Fruit fly (Drosophila melanogaster) whole organism, embryonic: ENCODE results near the gene Swip-1.

Source experiments
- Asciz ChIP-seq: fragments of 200-800 bp; sonication (Bioruptor generic); optimal IDR thresholded peaks from 2 replicates; lab custom pipeline; 2017; ENCODE audit warnings: missing biosample characterization, mild to moderate bottlenecking, missing genetic modification characterization, missing genetic modification reagents
- CG10431 ChIP-seq: fragments of 200-800 bp; sonication (Bioruptor generic); optimal IDR thresholded peaks from 3 replicates; lab custom pipeline; 2018; ENCODE audit warnings: missing biosample characterization, mild to moderate bottlenecking, missing genetic modification characterization
- CG12391 ChIP-seq: fragments of 200-800 bp; sonication (Bioruptor generic); optimal IDR thresholded peaks from 3 replicates; lab custom pipeline; 2018; ENCODE audit warnings: missing biosample characterization, mild to moderate bottlenecking, missing genetic modification characterization, moderate library complexity
- CG12769 ChIP-seq: fragments of 200-800 bp; sonication (Bioruptor generic); optimal IDR thresholded peaks from 2 replicates; lab custom pipeline; 2019; ENCODE audit warnings: missing biosample characterization, mild to moderate bottlenecking, missing genetic modification characterization, moderate library complexity
- CG13287 ChIP-seq: fragments of 200-800 bp; sonication (Bioruptor generic); IDR thresholded peaks from 2 replicates; pipeline ENCODE4 v1.3.6; 2022; ENCODE audit warnings: missing biosample characterization, missing genetic modification characterization; ENCODE audit not compliant: partially characterized antibody
- CG16815 ChIP-seq: fragments of 200-800 bp; sonication (Bioruptor generic); optimal IDR thresholded peaks from 3 replicates; lab custom pipeline; 2017; ENCODE audit warnings: missing biosample characterization, mild to moderate bottlenecking, missing genetic modification characterization
- CG17328 ChIP-seq: fragments of 200-800 bp; sonication (Bioruptor generic); IDR thresholded peaks from 2 replicates; pipeline ENCODE4 v1.3.6; 2022; ENCODE audit warnings: missing biosample characterization, missing genetic modification characterization
- CG17385 ChIP-seq: fragments of 200-800 bp; sonication (Bioruptor generic); optimal IDR thresholded peaks from 3 replicates; lab custom pipeline; 2018; ENCODE audit warnings: missing biosample characterization, mild to moderate bottlenecking, missing genetic modification characterization
- CG17802 ChIP-seq: fragments of 200-800 bp; sonication (Bioruptor generic); optimal IDR thresholded peaks from 2 replicates; lab custom pipeline; 2018; ENCODE audit warnings: missing biosample characterization, mild to moderate bottlenecking, missing genetic modification characterization, moderate library complexity
- CG18262 ChIP-seq: fragments of 200-800 bp; optimal IDR thresholded peaks from 3 replicates; lab custom pipeline; 2019; ENCODE audit warnings: missing biosample characterization, mild to moderate bottlenecking, missing genetic modification characterization, moderate library complexity
- CG18619 ChIP-seq: fragments of 200-800 bp; sonication (Bioruptor generic); optimal IDR thresholded peaks from 3 replicates; lab custom pipeline; 2017; ENCODE audit warnings: missing biosample characterization, mild to moderate bottlenecking, missing genetic modification characterization
- CG2712 ChIP-seq: fragments of 200-800 bp; optimal IDR thresholded peaks from 3 replicates; lab custom pipeline; 2019; ENCODE audit warnings: missing biosample characterization, mild to moderate bottlenecking, missing genetic modification characterization, moderate library complexity
- CG4617 ChIP-seq: fragments of 200-800 bp; sonication (Bioruptor generic); optimal IDR thresholded peaks from 3 replicates; lab custom pipeline; 2016; ENCODE audit warnings: missing biosample characterization, missing genetic modification characterization, borderline replicate concordance
- CG7987 ChIP-seq: fragments of 200-800 bp; sonication (Bioruptor generic); optimal IDR thresholded peaks from 2 replicates; lab custom pipeline; 2018; ENCODE audit warnings: missing biosample characterization, mild to moderate bottlenecking, missing genetic modification characterization, moderate library complexity
- CG8944 ChIP-seq: fragments of 200-800 bp; sonication (Bioruptor generic); optimal IDR thresholded peaks from 3 replicates; lab custom pipeline; 2016; ENCODE audit warnings: missing biosample characterization, missing genetic modification characterization
- CG9797 ChIP-seq: fragments of 200-800 bp; sonication (Bioruptor generic); optimal IDR thresholded peaks from 3 replicates; lab custom pipeline; 2018; ENCODE audit warnings: missing biosample characterization, mild to moderate bottlenecking, missing genetic modification characterization
- CG9876 ChIP-seq: fragments of 200-800 bp; sonication (Bioruptor generic); optimal IDR thresholded peaks from 2 replicates; lab custom pipeline; 2016; ENCODE audit warnings: missing biosample characterization, missing genetic modification characterization
- D19B ChIP-seq: fragments of 200-800 bp; sonication (Bioruptor generic); optimal IDR thresholded peaks from 2 replicates; lab custom pipeline; 2017; ENCODE audit warnings: missing biosample characterization, mild to moderate bottlenecking, missing genetic modification characterization
- HLH3B ChIP-seq: fragments of 200-800 bp; sonication (Bioruptor generic); IDR thresholded peaks from 2 replicates; pipeline ENCODE4 v1.3.6; 2022; ENCODE audit warnings: missing biosample characterization, missing genetic modification characterization
- Hand ChIP-seq: fragments of 200-800 bp; sonication (Bioruptor generic); optimal IDR thresholded peaks from 2 replicates; lab custom pipeline; 2017; ENCODE audit warnings: mild to moderate bottlenecking, missing biosample characterization, missing genetic modification reagents, missing genetic modification characterization
- Med ChIP-seq: fragments of 200-800 bp; sonication (Bioruptor generic); peaks from one replicate; lab custom pipeline; 2016; ENCODE audit warnings: missing biosample characterization, missing genetic modification characterization, mild to moderate bottlenecking, inconsistent platforms, moderate library complexity
- Neu2 ChIP-seq: fragments of 200-800 bp; sonication (Bioruptor generic); optimal IDR thresholded peaks from 3 replicates; lab custom pipeline; 2016; ENCODE audit warnings: missing biosample characterization, missing genetic modification characterization, borderline replicate concordance
- Optix ChIP-seq: fragments of 200-800 bp; sonication (Bioruptor generic); IDR thresholded peaks from 3 replicates; pipeline ENCODE4 v1.3.6; 2022; ENCODE audit warnings: missing biosample characterization, missing genetic modification characterization
- PHDP ChIP-seq: fragments of 200-800 bp; sonication (Bioruptor generic); optimal IDR thresholded peaks from 3 replicates; lab custom pipeline; 2018; ENCODE audit warnings: missing biosample characterization, mild to moderate bottlenecking, missing genetic modification characterization, moderate library complexity
- abd-A ChIP-seq: fragments of 200-800 bp; sonication (Bioruptor generic); optimal IDR thresholded peaks from 3 replicates; lab custom pipeline; 2019; ENCODE audit warnings: missing biosample characterization, mild to moderate bottlenecking, missing genetic modification characterization, moderate library complexity
- amos ChIP-seq: fragments of 200-800 bp; sonication (Bioruptor generic); IDR thresholded peaks from 2 replicates; pipeline ENCODE4 v1.3.6; 2022; ENCODE audit warnings: missing biosample characterization, missing genetic modification characterization; ENCODE audit not compliant: partially characterized antibody
- bab2 ChIP-seq: fragments of 200-800 bp; sonication (Bioruptor generic); optimal IDR thresholded peaks from 2 replicates; lab custom pipeline; 2016; ENCODE audit warnings: missing biosample characterization, missing genetic modification characterization
- ci ChIP-seq: fragments of 200-800 bp; sonication (Bioruptor generic); IDR thresholded peaks from 3 replicates; pipeline ENCODE4 v1.3.6; 2022; ENCODE audit warnings: missing biosample characterization, missing genetic modification characterization
- crc ChIP-seq: fragments of 200-800 bp; sonication (Bioruptor generic); optimal IDR thresholded peaks from 2 replicates; lab custom pipeline; 2016; ENCODE audit warnings: missing biosample characterization, missing genetic modification characterization
- crp ChIP-seq, 2 experiments: fragments of 200-800 bp; sonication (Bioruptor generic); optimal IDR thresholded peaks; 2 replicates in 1 of 2; 3 replicates in 1 of 2; lab custom pipeline; 2017; ENCODE audit warnings: missing biosample characterization in 2 of 2, missing genetic modification characterization in 2 of 2, mild to moderate bottlenecking in 1 of 2, moderate library complexity in 1 of 2
- dysf ChIP-seq: fragments of 200-800 bp; sonication (Bioruptor generic); IDR thresholded peaks from 3 replicates; pipeline ENCODE4 v1.3.6; 2022; ENCODE audit warnings: missing biosample characterization, missing genetic modification characterization
- exex ChIP-seq: fragments of 200-800 bp; sonication (Bioruptor generic); optimal IDR thresholded peaks from 4 replicates; lab custom pipeline; 2018; ENCODE audit warnings: missing biosample characterization, mild to moderate bottlenecking, missing genetic modification characterization, moderate library complexity
- gsb ChIP-seq: fragments of 200-800 bp; sonication (Bioruptor generic); IDR thresholded peaks from 2 replicates; pipeline ENCODE4 v1.3.6; 2022; ENCODE audit warnings: missing biosample characterization, missing genetic modification characterization
- ind ChIP-seq: fragments of 200-800 bp; sonication (Bioruptor generic); optimal IDR thresholded peaks from 3 replicates; lab custom pipeline; 2016; ENCODE audit warnings: missing biosample characterization, missing genetic modification characterization
- kay ChIP-seq: fragments of 200-800 bp; sonication (Bioruptor generic); optimal IDR thresholded peaks from 2 replicates; lab custom pipeline; 2016; ENCODE audit warnings: missing biosample characterization, missing genetic modification characterization
- knrl ChIP-seq: fragments of 200-800 bp; sonication (Bioruptor generic); IDR thresholded peaks from 3 replicates; pipeline ENCODE4 v1.3.6; 2022; ENCODE audit warnings: missing biosample characterization, missing genetic modification characterization; ENCODE audit not compliant: partially characterized antibody
- lilli ChIP-seq: fragments of 200-800 bp; sonication (Bioruptor generic); optimal IDR thresholded peaks from 3 replicates; lab custom pipeline; 2016; ENCODE audit warnings: missing biosample characterization, missing genetic modification characterization
- nerfin-1 ChIP-seq: fragments of 200-800 bp; sonication (Bioruptor generic); optimal IDR thresholded peaks from 3 replicates; lab custom pipeline; 2019; ENCODE audit warnings: missing biosample characterization, mild to moderate bottlenecking, missing genetic modification characterization, moderate library complexity
- oc ChIP-seq: fragments of 200-800 bp; sonication (Bioruptor generic); optimal IDR thresholded peaks from 2 replicates; lab custom pipeline; 2018; ENCODE audit warnings: missing biosample characterization, mild to moderate bottlenecking, missing genetic modification characterization, moderate library complexity
- pan ChIP-seq, 4 experiments: fragments of >200 bp in 3 of 4; fragments of 200-800 bp in 1 of 4; sonication (Bioruptor generic) in 1 of 4; optimal IDR thresholded peaks in 3 of 4; IDR thresholded peaks in 1 of 4; 2 replicates each; pipeline versions ENCODE4 v1.3.6 to Lab custom; 2017 to 2022; ENCODE audit warnings: missing biosample characterization in 2 of 4, missing genetic modification characterization in 2 of 4, mixed read lengths in 1 of 4
- peb ChIP-seq: fragments of 200-800 bp; sonication (Bioruptor generic); IDR thresholded peaks from 2 replicates; pipeline ENCODE4 v1.3.6; 2022; ENCODE audit warnings: missing biosample characterization, missing genetic modification characterization
- pros ChIP-seq: fragments of 200-800 bp; sonication (Bioruptor generic); optimal IDR thresholded peaks from 3 replicates; lab custom pipeline; 2019; ENCODE audit warnings: missing biosample characterization, mild to moderate bottlenecking, missing genetic modification characterization, moderate library complexity
- rib ChIP-seq: fragments of 200-800 bp; sonication (Bioruptor generic); IDR thresholded peaks from 2 replicates; pipeline ENCODE4 v1.3.6; 2022; ENCODE audit warnings: missing biosample characterization, missing genetic modification characterization
- sim ChIP-seq: fragments of 200-800 bp; sonication (Bioruptor generic); IDR thresholded peaks from 2 replicates; pipeline ENCODE4 v1.3.6; 2022; ENCODE audit warnings: missing biosample characterization, missing genetic modification characterization
- slou ChIP-seq: fragments of 200-800 bp; sonication (Bioruptor generic); optimal IDR thresholded peaks from 3 replicates; lab custom pipeline; 2016; ENCODE audit warnings: missing biosample characterization, missing genetic modification characterization
- sob ChIP-seq: fragments of 200-800 bp; sonication (Bioruptor generic); IDR thresholded peaks from 2 replicates; pipeline ENCODE4 v1.3.6; 2022; ENCODE audit warnings: missing biosample characterization, missing genetic modification characterization
- sug ChIP-seq: fragments of 200-800 bp; optimal IDR thresholded peaks from 2 replicates; lab custom pipeline; 2019; ENCODE audit warnings: missing biosample characterization, mild to moderate bottlenecking, missing genetic modification characterization, moderate library complexity
- tx ChIP-seq: fragments of 200-800 bp; sonication (Bioruptor generic); optimal IDR thresholded peaks from 2 replicates; lab custom pipeline; 2016; ENCODE audit warnings: missing biosample characterization, missing genetic modification characterization
- zen2 ChIP-seq: fragments of 200-800 bp; sonication (Bioruptor generic); IDR thresholded peaks from 3 replicates; pipeline ENCODE4 v1.3.6; 2022; ENCODE audit warnings: missing biosample characterization, missing genetic modification characterization; ENCODE audit not compliant: partially characterized antibody
- zfh2 ChIP-seq: fragments of 200-800 bp; sonication (Bioruptor generic); optimal IDR thresholded peaks from 2 replicates; lab custom pipeline; 2016; ENCODE audit warnings: missing biosample characterization, missing genetic modification characterization

Gene Swip-1

dm6 chr2L:18957142-18957674, 29.9 kb downstream of the Swip-1 start, which contains the start of gene Bhmt (continued):
- peak; percentile 79 for TF ChIP-seq CG2712 (tag; lab: Kevin White, UChicago)
- TF ChIP-seq D19B = peak; percentile 53
- TF ChIP-seq zen2 (GFP tag; lab: Robert Waterston, UW) = no peak
- TF ChIP-seq PHDP = peak; percentile 80
- 0 out of 2 replicates have a peak, but pooled peaks have one; percentile 57 for TF ChIP-seq gsb (GFP tag; lab: Robert Waterston, UW)
- no peak for TF ChIP-seq CG4617 (GFP tag; lab: Kevin White, UChicago)
- TF ChIP-seq CG10431 = no peak
- peak; percentile 63 for TF ChIP-seq CG18619
- no peak for TF ChIP-seq Neu2 (GFP tag; lab: Kevin White, UChicago)
- no peak for TF ChIP-seq CG9876 (GFP tag; lab: Kevin White, UChicago)
- no peak for TF ChIP-seq CG9797 (GFP tag; lab: Kevin White, UChicago)
- no peak for TF ChIP-seq peb
- TF ChIP-seq bab2 = no peak
- no peak for TF ChIP-seq sim (GFP tag; lab: Robert Waterston, UW)
- TF ChIP-seq ind = peak; percentile 62
- TF ChIP-seq crc (GFP tag; lab: Kevin White, UChicago) = no peak
- TF ChIP-seq CG17385 (GFP tag; lab: Kevin White, UChicago) = peak; percentile 62
- no peak for TF ChIP-seq nerfin-1
- peak in 1 of 2 experiments; percentile 77 for TF ChIP-seq crp (GFP tag; optimal IDR thresholded peaks at IDR 0.05; lab: Kevin White, UChicago)
- peak; percentile 70 for TF ChIP-seq sob (GFP tag; lab: Robert Waterston, UW)
- TF ChIP-seq CG16815 = no peak
- TF ChIP-seq CG12391 (tag; lab: Kevin White, UChicago) = peak; percentile 65
- no peak for TF ChIP-seq CG17802 (tag; lab: Kevin White, UChicago)
- TF ChIP-seq pan (optimal IDR thresholded peaks at IDR 0.05; lab: Kevin White, UChicago) = no peak
- TF ChIP-seq pan (GFP tag; optimal IDR thresholded peaks at IDR 0.05 in 1 of 2, IDR thresholded peaks at IDR 0.05 in 1 of 2) = peak in 1 of 2 experiments; percentile 86
- TF ChIP-seq Asciz = peak; percentile 34
- no peak for TF ChIP-seq tx (GFP tag; lab: Kevin White, UChicago)
- no peak for TF ChIP-seq oc (tag; lab: Kevin White, UChicago)
- no peak for TF ChIP-seq abd-A (tag; lab: Kevin White, UChicago)
- TF ChIP-seq CG17328 (GFP tag; lab: Robert Waterston, UW) = peak; percentile 66
- peak; percentile 43 for TF ChIP-seq CG12769

DNA sequence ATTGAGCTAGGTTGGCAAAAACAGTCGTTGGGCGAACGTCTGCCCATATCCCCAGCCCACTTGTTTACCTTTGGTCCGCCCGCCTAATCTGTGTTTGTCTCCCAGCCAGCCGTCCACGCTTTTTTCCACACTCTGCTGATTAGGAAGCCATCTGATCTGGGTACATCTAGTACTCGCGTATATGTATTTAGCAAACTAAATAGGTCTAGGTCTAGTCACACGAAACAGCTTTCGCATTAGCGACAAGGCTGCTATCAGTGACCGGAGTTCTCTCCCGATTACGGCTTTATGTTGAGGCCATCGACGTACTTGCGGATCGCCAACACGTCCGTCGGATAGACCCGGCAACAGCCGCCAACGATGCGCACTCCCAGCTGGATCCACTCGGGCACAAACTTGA, 31.4 kb downstream of the Swip-1 start:
- TF ChIP-seq kay (GFP tag; lab: Kevin White, UChicago) = no peak
- TF ChIP-seq CG13287 = no peak
- TF ChIP-seq ci (GFP tag; lab: Robert Waterston, UW) = 0 out of 3 replicates have a peak, but pooled peaks have one; percentile 10
- no peak for TF ChIP-seq slou (GFP tag; lab: Kevin White, UChicago)
- TF ChIP-seq CG8944 (GFP tag; lab: Kevin White, UChicago) = no peak
- TF ChIP-seq CG7987 (GFP tag; lab: Kevin White, UChicago) = peak; percentile 24
- TF ChIP-seq rib (GFP tag; lab: Robert Waterston, UW) = peak; percentile 68
- TF ChIP-seq HLH3B = no peak
- no peak for TF ChIP-seq knrl (GFP tag; lab: Robert Waterston, UW)
- 0 out of 3 replicates have a peak, but pooled peaks have one; percentile 32 for TF ChIP-seq Optix (GFP tag; lab: Robert Waterston, UW)
- TF ChIP-seq Hand (GFP tag; lab: Kevin White, UChicago) = no peak
- TF ChIP-seq CG18262 (tag; lab: Kevin White, UChicago) = no peak
- peak; percentile 46 for TF ChIP-seq exex (tag; lab: Kevin White, UChicago)
- TF ChIP-seq sug (tag; lab: Kevin White, UChicago) = peak; percentile 82
- TF ChIP-seq pros = no peak
- TF ChIP-seq zfh2 (GFP tag; lab: Kevin White, UChicago) = no peak
- TF ChIP-seq Med (GFP tag; lab: Kevin White, UChicago) = peak; percentile 63
- 0 out of 2 replicates have a peak, but pooled peaks have one; percentile 4 for TF ChIP-seq amos (GFP tag; lab: Robert Waterston, UW)
- TF ChIP-seq dysf (GFP tag; lab: Robert Waterston, UW) = no peak
- TF ChIP-seq lilli = no peak
